Worm (Caenorhabditis elegans) whole organism, early embryonic: Measurements from ENCODE around the gene grd-8.

Source experiments
- B0310.2 ChIP-seq: sonication (generic microtip); optimal IDR thresholded peaks from 2 replicates; lab custom pipeline; 2016; ENCODE audit warnings: mild to moderate bottlenecking, missing genetic modification characterization, missing compliant biosample characterization
- F13C5.2 ChIP-seq: sonication (generic microtip); optimal IDR thresholded peaks from 2 replicates; lab custom pipeline; 2017; ENCODE audit warnings: mild to moderate bottlenecking, missing genetic modification characterization, inconsistent platforms, missing compliant biosample characterization
- aly-1 ChIP-seq: sonication (generic microtip); optimal IDR thresholded peaks from 2 replicates; lab custom pipeline; 2016; ENCODE audit warnings: missing genetic modification characterization, missing compliant biosample characterization
- ama-1 ChIP-seq: fragments of 150-350 bp; optimal IDR thresholded peaks from 2 replicates; lab custom pipeline; 2014
- ceh-13 ChIP-seq: fragments of 200-800 bp; sonication (Bioruptor generic); optimal IDR thresholded peaks from 2 replicates; lab custom pipeline; 2018; ENCODE audit warnings: mild to moderate bottlenecking, missing genetic modification characterization, missing compliant biosample characterization
- ceh-36 ChIP-seq: sonication (generic microtip); optimal IDR thresholded peaks from 2 replicates; lab custom pipeline; 2016; ENCODE audit warnings: missing genetic modification characterization, inconsistent platforms, missing compliant biosample characterization
- ets-7 ChIP-seq: sonication (generic microtip); optimal IDR thresholded peaks from 2 replicates; lab custom pipeline; 2016; ENCODE audit warnings: missing genotype, missing genetic modification characterization, missing compliant biosample characterization
- flt-1 ChIP-seq: fragments of 200-800 bp; sonication (Bioruptor generic); IDR thresholded peaks from 2 replicates; pipeline ENCODE4 v1.3.6; 2022; ENCODE audit warnings: missing genetic modification characterization, missing compliant biosample characterization
- hmbx-1 ChIP-seq: sonication (generic microtip); optimal IDR thresholded peaks from 2 replicates; lab custom pipeline; 2016; ENCODE audit warnings: mild to moderate bottlenecking, missing genetic modification characterization, missing compliant biosample characterization
- hmg-4 ChIP-seq: fragments of 200-800 bp; sonication (Bioruptor generic); optimal IDR thresholded peaks from 2 replicates; lab custom pipeline; 2018; ENCODE audit warnings: mild to moderate bottlenecking, missing genetic modification characterization, missing compliant biosample characterization
- hnd-1 ChIP-seq: sonication (generic microtip); optimal IDR thresholded peaks from 2 replicates; lab custom pipeline; 2016; ENCODE audit warnings: missing genetic modification characterization, missing compliant biosample characterization
- pes-1 ChIP-seq: fragments of 200-800 bp; sonication (Bioruptor generic); IDR thresholded peaks from 2 replicates; pipeline ENCODE4 v1.3.6; 2022; ENCODE audit warnings: missing genetic modification reagents, missing genetic modification characterization, missing compliant biosample characterization
- scrt-1 ChIP-seq: fragments of 200-800 bp; sonication (Bioruptor generic); IDR thresholded peaks from 2 replicates; pipeline ENCODE4 v1.3.6; 2022; ENCODE audit warnings: missing genetic modification characterization, missing compliant biosample characterization
- sea-1 ChIP-seq: fragments of 200-800 bp; sonication (Bioruptor generic); conservative IDR thresholded peaks from 2 replicates; pipeline ENCODE4 v1.3.6; 2022; ENCODE audit warnings: missing genetic modification characterization, missing compliant biosample characterization
- tbx-11 ChIP-seq: fragments of 200-800 bp; sonication (Bioruptor generic); IDR thresholded peaks from 2 replicates; pipeline ENCODE4 v1.3.6; 2022; ENCODE audit warnings: missing genetic modification characterization, missing compliant biosample characterization
- tbx-37 ChIP-seq: fragments of 200-800 bp; sonication (Bioruptor generic); conservative IDR thresholded peaks from 2 replicates; pipeline ENCODE4 v1.3.6; 2022; ENCODE audit warnings: missing genetic modification reagents, missing genetic modification characterization, missing compliant biosample characterization
- tra-4 ChIP-seq: sonication (generic microtip); optimal IDR thresholded peaks from 2 replicates; lab custom pipeline; 2017; ENCODE audit warnings: missing genetic modification characterization, missing compliant biosample characterization

Gene grd-8

DNA sequence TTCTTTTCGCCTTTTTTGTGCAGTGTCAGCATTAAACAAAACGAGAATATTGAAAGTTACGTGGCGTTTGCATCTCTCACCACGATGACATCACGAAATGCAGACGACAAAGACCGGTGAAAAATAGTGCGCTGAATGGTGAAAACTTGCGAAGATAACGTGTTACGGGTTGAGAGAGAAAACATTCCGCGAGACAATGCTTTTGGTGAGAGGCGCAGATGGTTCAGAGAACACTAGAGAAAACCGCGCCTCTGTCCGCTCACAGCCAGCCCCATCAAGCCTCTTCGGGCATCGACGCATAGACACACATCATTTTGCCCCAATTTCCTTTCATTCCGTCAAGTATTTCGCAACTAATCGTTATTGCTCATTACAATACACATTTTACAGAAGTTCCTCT, 12.3 kb downstream of the grd-8 start, which contains the start of the genes C37C3.9 and C37C3.18:
Gene C37C3.9, minus strand, starts transcription at position 98 of the 400 bp plus-strand sequence.
Gene C37C3.18, plus strand, starts transcription at position 391 of the 400 bp plus-strand sequence.
- no peak for TF ChIP-seq scrt-1 (GFP tag; lab: Robert Waterston, UW)
- TF ChIP-seq ama-1 (lab: Kevin White, UChicago), result no peak
- no peak for TF ChIP-seq ets-7 (tag; lab: Kevin White, UChicago)
- peak; percentile 75 for TF ChIP-seq F13C5.2
- peak; percentile 25 for TF ChIP-seq hmg-4 (GFP tag; lab: Kevin White, UChicago)

DNA sequence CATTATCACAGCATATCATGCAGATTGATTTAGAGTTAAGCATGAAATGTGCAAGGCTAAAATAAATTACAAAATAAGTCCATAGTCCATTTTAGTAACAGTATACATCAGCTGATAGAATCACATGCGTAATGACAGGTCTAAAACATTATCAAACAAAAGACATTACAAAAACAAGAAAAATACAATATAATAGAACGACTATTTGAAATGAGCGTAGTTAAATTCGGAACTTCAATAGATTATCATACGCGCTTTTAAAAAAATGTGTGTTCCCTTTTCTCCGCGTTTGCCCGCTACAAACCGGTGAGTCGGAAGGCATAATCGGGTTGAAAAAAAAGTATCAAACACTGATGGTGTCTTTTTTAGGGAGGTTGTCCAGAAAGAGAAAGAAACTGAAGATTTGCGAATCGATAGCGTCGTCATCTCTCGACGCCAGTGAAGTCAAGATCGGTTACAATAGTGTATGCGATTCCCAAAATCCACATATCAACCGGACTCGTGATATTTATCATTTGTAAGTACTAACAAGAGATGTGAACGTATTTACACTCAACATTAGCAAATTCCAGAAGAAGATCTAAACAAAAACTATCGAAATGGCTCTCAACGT, 13.2 kb downstream of the grd-8 start, which contains the start of gene C37C3.2:
Gene C37C3.2, plus strand, starts transcription at position 563 of the 613 bp plus-strand sequence.
- TF ChIP-seq ceh-36 (no peak), tbx-11 (GFP tag; lab: Robert Waterston, UW) (no peak), hmbx-1 (tag; lab: Kevin White, UChicago) (no peak)

DNA sequence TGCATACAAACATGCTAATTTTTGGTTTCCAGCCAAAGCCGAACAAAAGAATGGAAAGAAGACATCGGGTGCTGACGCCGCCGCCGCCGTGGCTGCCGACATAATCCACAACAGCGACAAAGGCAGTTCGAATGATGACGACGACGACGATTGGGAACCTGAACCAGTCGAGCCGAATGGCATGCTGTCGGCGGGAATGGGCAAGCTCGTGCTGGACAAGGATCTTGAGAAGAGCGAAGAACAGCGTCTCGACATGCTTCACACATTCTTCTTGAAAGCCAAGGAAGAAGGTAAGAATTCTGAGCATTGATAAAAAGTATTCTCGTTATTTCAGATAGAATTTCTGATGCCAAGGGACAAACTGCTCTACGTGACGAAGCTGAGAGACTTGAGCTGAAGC, 14.3 kb downstream of the grd-8 start:
- TF ChIP-seq hmg-4 (GFP tag; lab: Kevin White, UChicago), result no peak
- no peak for TF ChIP-seq ceh-36
- TF ChIP-seq hmbx-1 (tag; lab: Kevin White, UChicago), result no peak
- no peak for TF ChIP-seq hnd-1
- no peak for TF ChIP-seq tbx-11 (GFP tag; lab: Robert Waterston, UW)
- no peak for TF ChIP-seq scrt-1 (GFP tag; lab: Robert Waterston, UW)
- no peak for TF ChIP-seq aly-1
- no peak for TF ChIP-seq ama-1 (lab: Kevin White, UChicago)
- no peak for TF ChIP-seq tbx-37 (GFP tag; lab: Robert Waterston, UW)
- TF ChIP-seq pes-1 (GFP tag; lab: Robert Waterston, UW), result no peak
- TF ChIP-seq ceh-13 (GFP tag; lab: Kevin White, UChicago), result no peak
- no peak for TF ChIP-seq ets-7 (tag; lab: Kevin White, UChicago)
- TF ChIP-seq B0310.2 (tag; lab: Kevin White, UChicago), result no peak
- TF ChIP-seq tra-4, result no peak
- TF ChIP-seq flt-1, result no peak

DNA sequence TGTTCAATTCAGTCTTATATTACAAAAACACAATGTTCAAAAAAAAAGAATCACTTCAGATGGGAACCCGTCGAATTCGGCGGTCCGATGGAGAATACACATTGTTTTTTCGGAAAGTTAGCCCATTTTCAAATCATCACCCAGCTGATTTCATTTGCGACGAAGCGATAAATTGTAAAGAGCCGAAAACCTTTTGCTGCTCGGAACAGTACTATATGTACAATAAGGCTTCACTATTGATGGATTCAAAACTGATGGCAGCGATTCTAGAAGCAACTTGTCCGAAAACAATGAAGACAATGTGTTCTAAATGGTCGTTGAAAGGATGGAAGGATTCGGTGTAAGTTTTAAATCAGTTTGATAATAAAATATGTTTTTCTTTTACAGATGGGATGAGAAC, 15.6 kb downstream of the grd-8 start, which contains the start of gene C37C3.1:
Gene C37C3.1, plus strand, starts transcription at position 33 of the 400 bp plus-strand sequence.
- TF ChIP-seq sea-1, result no peak
- no peak for TF ChIP-seq ceh-13 (GFP tag; lab: Kevin White, UChicago)
- TF ChIP-seq hmbx-1 (tag; lab: Kevin White, UChicago), result no peak
- TF ChIP-seq tbx-37 (GFP tag; lab: Robert Waterston, UW), result no peak
- TF ChIP-seq hmg-4 (GFP tag; lab: Kevin White, UChicago), result no peak
- TF ChIP-seq ceh-36, result no peak
- TF ChIP-seq tra-4, result no peak
- no peak for TF ChIP-seq tbx-11 (GFP tag; lab: Robert Waterston, UW)

DNA sequence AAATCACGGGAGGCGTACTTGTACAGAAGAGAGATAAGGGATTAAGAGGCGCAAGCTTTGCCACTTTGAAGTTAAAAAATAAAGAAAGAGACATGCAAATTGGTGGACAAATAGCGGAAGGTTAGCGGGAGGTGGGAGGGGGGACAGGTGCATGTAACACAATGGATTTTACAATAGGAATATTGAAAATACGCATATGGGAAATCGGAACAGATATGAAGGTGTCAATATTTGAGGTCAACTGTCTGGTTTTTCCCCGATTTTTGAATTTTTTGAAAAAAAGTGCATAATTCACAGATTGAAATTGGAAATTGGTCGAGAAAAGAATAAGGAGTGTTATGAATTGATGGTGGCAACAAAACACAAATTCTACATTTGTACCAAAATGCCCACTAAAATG, 19.5 kb downstream of the grd-8 start, which contains the start of gene C37C3.17:
Gene C37C3.17, minus strand, starts transcription at position 101 of the 400 bp plus-strand sequence.
- TF ChIP-seq hmbx-1 (tag; lab: Kevin White, UChicago) (no peak), hnd-1 (no peak), pes-1 (GFP tag; lab: Robert Waterston, UW) (no peak), scrt-1 (GFP tag; lab: Robert Waterston, UW) (no peak), tbx-37 (GFP tag; lab: Robert Waterston, UW) (no peak), tbx-11 (GFP tag; lab: Robert Waterston, UW) (no peak), ama-1 (lab: Kevin White, UChicago) (no peak), sea-1 (no peak), hmg-4 (GFP tag; lab: Kevin White, UChicago) (no peak), B0310.2 (tag; lab: Kevin White, UChicago) (no peak), flt-1 (no peak), ceh-13 (GFP tag; lab: Kevin White, UChicago) (no peak), F13C5.2 (no peak)

DNA sequence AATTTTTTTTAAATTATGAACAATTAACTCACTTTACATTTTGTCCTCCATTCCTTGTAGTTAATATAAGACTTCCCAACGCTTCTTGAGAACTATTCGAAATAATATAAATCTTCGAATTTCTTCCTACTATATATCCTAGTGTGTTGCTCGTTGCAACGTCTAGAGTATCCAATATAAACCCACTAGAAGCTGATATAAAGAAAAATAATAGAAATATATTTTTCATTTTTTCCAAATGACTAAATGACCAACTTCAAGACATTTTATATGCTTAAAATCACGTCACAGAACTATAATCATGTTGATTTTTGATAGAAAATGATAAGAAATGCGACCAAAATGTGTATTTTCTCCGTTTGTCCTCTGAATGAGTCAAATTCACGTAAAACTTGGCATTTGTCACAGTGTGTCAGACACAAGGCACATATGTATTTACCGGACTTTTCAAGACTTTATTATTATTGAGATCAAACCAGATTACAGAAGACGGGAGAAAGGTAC, 20.7 kb downstream of the grd-8 start, which contains the start of gene C37C3.10:
Gene C37C3.10, minus strand, starts transcription at position 51 of the 504 bp plus-strand sequence.
- TF ChIP-seq ets-7 (tag; lab: Kevin White, UChicago) (no peak), ama-1 (lab: Kevin White, UChicago) (no peak), B0310.2 (tag; lab: Kevin White, UChicago) (no peak), tbx-37 (GFP tag; lab: Robert Waterston, UW) (no peak), ceh-36 (no peak), scrt-1 (GFP tag; lab: Robert Waterston, UW) (no peak), flt-1 (no peak), sea-1 (no peak), pes-1 (GFP tag; lab: Robert Waterston, UW) (no peak), tbx-11 (GFP tag; lab: Robert Waterston, UW) (no peak), hnd-1 (no peak), ceh-13 (GFP tag; lab: Kevin White, UChicago) (no peak), tra-4 (no peak), hmbx-1 (tag; lab: Kevin White, UChicago) (no peak), aly-1 (no peak), hmg-4 (GFP tag; lab: Kevin White, UChicago) (no peak), F13C5.2 (no peak)

DNA sequence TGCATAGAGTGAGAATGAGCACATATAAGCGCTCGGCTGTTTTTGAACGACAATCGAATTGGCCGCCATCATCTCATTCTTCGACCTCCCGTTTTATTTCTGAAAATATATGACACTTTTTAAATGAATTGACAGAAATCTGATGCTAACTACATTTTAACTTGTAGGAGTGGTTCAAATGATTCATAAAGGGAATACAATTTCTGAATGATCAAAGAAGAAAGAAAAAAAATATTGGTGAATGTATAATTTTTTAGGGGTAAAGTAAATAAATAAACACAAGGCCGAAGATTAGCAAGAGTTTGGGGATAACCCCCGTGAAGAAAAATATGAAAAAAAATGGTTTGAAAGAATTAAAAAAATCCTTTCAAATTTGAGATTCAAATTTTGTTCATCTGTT, 22.3 kb downstream of the grd-8 start, which contains the start of gene C37C3.11:
Gene C37C3.11, minus strand, starts transcription at position 101 of the 400 bp plus-strand sequence.
- TF ChIP-seq tbx-37 (GFP tag; lab: Robert Waterston, UW) (no peak), hmbx-1 (tag; lab: Kevin White, UChicago) (no peak), ama-1 (lab: Kevin White, UChicago) (no peak), aly-1 (no peak), ceh-36 (no peak), tra-4 (no peak), tbx-11 (GFP tag; lab: Robert Waterston, UW) (no peak), sea-1 (no peak), ets-7 (tag; lab: Kevin White, UChicago) (no peak), pes-1 (GFP tag; lab: Robert Waterston, UW) (no peak), flt-1 (no peak), hmg-4 (GFP tag; lab: Kevin White, UChicago) (no peak), hnd-1 (no peak), ceh-13 (GFP tag; lab: Kevin White, UChicago) (no peak), B0310.2 (tag; lab: Kevin White, UChicago) (no peak), F13C5.2 (no peak), scrt-1 (GFP tag; lab: Robert Waterston, UW) (no peak)
